Worm (Caenorhabditis elegans) whole organism, early embryonic: ENCODE data around the gene cst-2.
"Not testable (repeated sequence)": the region's sequence is repeated elsewhere in the genome, so short reads cannot be mapped to it uniquely, and the experiment has no call there.

ENCODE experiments used
- F13C5.2 ChIP-seq: sonication (generic microtip); optimal IDR thresholded peaks from 2 replicates; lab custom pipeline; 2017; ENCODE audit warnings: mild to moderate bottlenecking, missing genetic modification characterization, inconsistent platforms, missing compliant biosample characterization
- aly-1 ChIP-seq: sonication (generic microtip); optimal IDR thresholded peaks from 2 replicates; lab custom pipeline; 2016; ENCODE audit warnings: missing genetic modification characterization, missing compliant biosample characterization
- ama-1 ChIP-seq: fragments of 150-350 bp; optimal IDR thresholded peaks from 2 replicates; lab custom pipeline; 2014
- ceh-36 ChIP-seq: sonication (generic microtip); optimal IDR thresholded peaks from 2 replicates; lab custom pipeline; 2016; ENCODE audit warnings: missing genetic modification characterization, inconsistent platforms, missing compliant biosample characterization
- ets-7 ChIP-seq: sonication (generic microtip); optimal IDR thresholded peaks from 2 replicates; lab custom pipeline; 2016; ENCODE audit warnings: missing genotype, missing genetic modification characterization, missing compliant biosample characterization
- flt-1 ChIP-seq: fragments of 200-800 bp; sonication (Bioruptor generic); IDR thresholded peaks from 2 replicates; pipeline ENCODE4 v1.3.6; 2022; ENCODE audit warnings: missing genetic modification characterization, missing compliant biosample characterization
- hmbx-1 ChIP-seq: sonication (generic microtip); optimal IDR thresholded peaks from 2 replicates; lab custom pipeline; 2016; ENCODE audit warnings: mild to moderate bottlenecking, missing genetic modification characterization, missing compliant biosample characterization
- hmg-4 ChIP-seq: fragments of 200-800 bp; sonication (Bioruptor generic); optimal IDR thresholded peaks from 2 replicates; lab custom pipeline; 2018; ENCODE audit warnings: mild to moderate bottlenecking, missing genetic modification characterization, missing compliant biosample characterization
- hnd-1 ChIP-seq: sonication (generic microtip); optimal IDR thresholded peaks from 2 replicates; lab custom pipeline; 2016; ENCODE audit warnings: missing genetic modification characterization, missing compliant biosample characterization
- pes-1 ChIP-seq: fragments of 200-800 bp; sonication (Bioruptor generic); IDR thresholded peaks from 2 replicates; pipeline ENCODE4 v1.3.6; 2022; ENCODE audit warnings: missing genetic modification reagents, missing genetic modification characterization, missing compliant biosample characterization
- scrt-1 ChIP-seq: fragments of 200-800 bp; sonication (Bioruptor generic); IDR thresholded peaks from 2 replicates; pipeline ENCODE4 v1.3.6; 2022; ENCODE audit warnings: missing genetic modification characterization, missing compliant biosample characterization
- sea-1 ChIP-seq: fragments of 200-800 bp; sonication (Bioruptor generic); conservative IDR thresholded peaks from 2 replicates; pipeline ENCODE4 v1.3.6; 2022; ENCODE audit warnings: missing genetic modification characterization, missing compliant biosample characterization
- tbx-37 ChIP-seq: fragments of 200-800 bp; sonication (Bioruptor generic); conservative IDR thresholded peaks from 2 replicates; pipeline ENCODE4 v1.3.6; 2022; ENCODE audit warnings: missing genetic modification reagents, missing genetic modification characterization, missing compliant biosample characterization
- tra-4 ChIP-seq: sonication (generic microtip); optimal IDR thresholded peaks from 2 replicates; lab custom pipeline; 2017; ENCODE audit warnings: missing genetic modification characterization, missing compliant biosample characterization

- TF ChIP-seq hmbx-1 (tag; lab: Kevin White, UChicago); tra-4 (tag; lab: Kevin White, UChicago); ets-7; ama-1 (lab: Kevin White, UChicago); pes-1 (GFP tag; lab: Robert Waterston, UW); scrt-1; hnd-1 (tag; lab: Kevin White, UChicago); aly-1 (tag; lab: Kevin White, UChicago); hmg-4 (GFP tag; lab: Kevin White, UChicago); sea-1 (GFP tag; lab: Robert Waterston, UW); ceh-36 (tag; lab: Kevin White, UChicago); F13C5.2 (tag; lab: Kevin White, UChicago); flt-1 (GFP tag; lab: Robert Waterston, UW); tbx-37: not testable (repeated sequence)
Observed at ce11 chrX:4332305-4332704, 3.5 kb downstream of the cst-2 start, which contains the start of gene C24A8.6.
